Fruit fly (Drosophila melanogaster): ENCODE measurements around the gene Edg84A.

Gene Edg84A

DNA sequence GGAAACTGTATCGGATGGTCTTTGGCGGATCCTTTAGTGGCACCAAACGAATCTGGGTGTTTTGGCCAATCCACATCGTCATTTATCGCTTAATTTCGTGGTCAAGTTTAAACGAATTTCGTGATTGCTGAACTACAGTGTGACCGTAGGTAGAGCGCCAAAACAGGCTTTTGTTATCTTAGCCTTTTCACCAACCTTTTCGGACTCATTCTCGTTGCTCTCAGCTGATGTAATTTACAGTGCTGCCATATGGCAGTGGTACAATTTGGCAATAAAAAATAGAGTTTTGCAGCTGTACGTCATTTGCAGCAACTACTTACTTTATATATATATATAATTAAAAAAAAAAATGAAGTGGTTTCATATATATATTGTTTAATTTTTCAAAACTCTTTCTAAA is 24.3 kb upstream of the Edg84A start, which contains the start of gene agt (continued):
- no peak for TF ChIP-seq CG13775 (GFP tag; optimal IDR thresholded peaks at IDR 0.05)
- TF ChIP-seq CG10959 (GFP tag; IDR thresholded peaks at IDR 0.05): no peak
- TF ChIP-seq Hr78 (GFP tag; optimal IDR thresholded peaks at IDR 0.05): no peak

DNA sequence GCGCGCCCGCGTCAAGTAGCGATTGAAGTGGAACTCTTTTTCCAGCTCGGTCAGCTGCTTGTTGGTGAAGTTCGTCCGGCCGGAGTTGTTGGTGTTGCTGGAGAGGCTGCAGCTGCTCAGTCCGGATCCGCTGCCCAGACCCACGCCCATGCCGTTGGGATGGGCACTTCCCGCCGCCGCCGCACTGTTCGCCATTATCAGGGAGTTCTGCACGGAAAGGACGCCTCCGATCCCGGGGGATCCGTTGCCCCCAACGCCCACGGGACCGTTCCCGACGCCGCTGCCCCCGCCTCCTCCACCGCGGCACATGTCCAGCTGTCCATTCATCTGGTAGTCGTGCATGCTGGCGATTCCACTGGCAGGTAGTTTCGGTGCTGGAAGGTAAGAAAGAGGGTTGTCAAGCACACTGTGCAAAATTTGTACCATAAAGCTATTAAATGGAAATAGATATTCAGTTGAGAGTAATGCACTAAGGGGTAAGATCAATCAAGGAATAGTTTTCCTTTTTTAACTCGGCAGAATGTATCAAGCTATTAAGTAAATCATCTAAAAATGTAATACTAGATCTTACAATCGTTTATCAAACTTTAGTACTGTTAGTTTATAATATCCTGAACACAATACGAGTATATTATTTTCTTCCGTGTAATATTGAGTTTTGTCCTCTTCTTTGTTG is 21.5 kb upstream of the Edg84A start:
- TF ChIP-seq bcd (GFP tag; optimal IDR thresholded peaks at IDR 0.05): no peak
- TF ChIP-seq slou (GFP tag; optimal IDR thresholded peaks at IDR 0.05): no peak
- TF ChIP-seq cg (GFP tag; optimal IDR thresholded peaks at IDR 0.05): no peak
- no peak for TF ChIP-seq Ets65A (GFP tag)
- TF ChIP-seq hkb (optimal IDR thresholded peaks at IDR 0.05): no peak
- no peak for TF ChIP-seq hkb (GFP tag; IDR thresholded peaks at IDR 0.05)
- TF ChIP-seq schlank (tag; optimal IDR thresholded peaks at IDR 0.05): no peak
- TF ChIP-seq CG14014 (GFP tag; IDR thresholded peaks at IDR 0.05): no peak
- TF ChIP-seq Hr51 (GFP tag; optimal IDR thresholded peaks at IDR 0.05): no peak
- no peak for TF ChIP-seq seq (GFP tag; IDR thresholded peaks at IDR 0.05)
- TF ChIP-seq CG9817 (tag; optimal IDR thresholded peaks at IDR 0.05): no peak
- no peak for TF ChIP-seq wek (GFP tag; optimal IDR thresholded peaks at IDR 0.05)
- peak in 1 of 2 experiments; percentile 46 for TF ChIP-seq tll (GFP tag; optimal IDR thresholded peaks at IDR 0.05)
- peak; percentile 10 for TF ChIP-seq fd102C (GFP tag; optimal IDR thresholded peaks at IDR 0.05)
- no peak for TF ChIP-seq kay (GFP tag; optimal IDR thresholded peaks at IDR 0.05)
- TF ChIP-seq ara (GFP tag; IDR thresholded peaks at IDR 0.05): no peak
- no peak for TF ChIP-seq bsh (GFP tag; optimal IDR thresholded peaks at IDR 0.05)
- no peak for TF ChIP-seq CG30431 (GFP tag; optimal IDR thresholded peaks at IDR 0.05)
- TF ChIP-seq insv (GFP tag; optimal IDR thresholded peaks at IDR 0.05): no peak
- TF ChIP-seq CG8765 (GFP tag; IDR thresholded peaks at IDR 0.05): no peak
- no peak for TF ChIP-seq az2 (GFP tag; optimal IDR thresholded peaks at IDR 0.05)
- no peak for TF ChIP-seq tx (GFP tag; optimal IDR thresholded peaks at IDR 0.05)
- no peak for TF ChIP-seq CG6254 (GFP tag; optimal IDR thresholded peaks at IDR 0.05)
- TF ChIP-seq CkIIα-i1 (GFP tag; IDR thresholded peaks at IDR 0.05): no peak
- TF ChIP-seq Hsf (GFP tag; optimal IDR thresholded peaks at IDR 0.05): no peak
- no peak for TF ChIP-seq PHDP (tag; optimal IDR thresholded peaks at IDR 0.05)
- no peak for TF ChIP-seq CG34376 (GFP tag; optimal IDR thresholded peaks at IDR 0.05)
- peak; percentile 14 for TF ChIP-seq trem (tag; optimal IDR thresholded peaks at IDR 0.05)
- TF ChIP-seq CG43689 (GFP tag; IDR thresholded peaks at IDR 0.05): no peak
- no peak for TF ChIP-seq CG16779 (GFP tag; IDR thresholded peaks at IDR 0.05)
- no peak for TF ChIP-seq emc (GFP tag; optimal IDR thresholded peaks at IDR 0.05)
- TF ChIP-seq CG8924 (tag; optimal IDR thresholded peaks at IDR 0.05): peak; percentile 13
- no peak for TF ChIP-seq gcm (GFP tag; optimal IDR thresholded peaks at IDR 0.05)
- no peak for TF ChIP-seq sna (GFP tag; IDR thresholded peaks at IDR 0.05; ENCODE audit: partially characterized antibody)
- peak; percentile 35 for TF ChIP-seq CG9727 (GFP tag; optimal IDR thresholded peaks at IDR 0.05)
- no peak for TF ChIP-seq peb (GFP tag; IDR thresholded peaks at IDR 0.05)
- TF ChIP-seq zfh1 (GFP tag; IDR thresholded peaks at IDR 0.05): no peak
- TF ChIP-seq Sin3A (optimal IDR thresholded peaks at IDR 0.05): no peak
- no peak for TF ChIP-seq Jarid2 (GFP tag; optimal IDR thresholded peaks at IDR 0.05)
- peak in 1 of 2 experiments; percentile 14 for TF ChIP-seq chif (GFP tag; optimal IDR thresholded peaks at IDR 0.05)
- no peak for TF ChIP-seq Opbp (GFP tag; IDR thresholded peaks at IDR 0.05; ENCODE audit: partially characterized antibody)
- TF ChIP-seq CG18476 (GFP tag; optimal IDR thresholded peaks at IDR 0.05): no peak
- peak; percentile 62 for TF ChIP-seq Med (GFP tag)
- TF ChIP-seq usp (GFP tag; optimal IDR thresholded peaks at IDR 0.05): no peak
- no peak for TF ChIP-seq CG13287 (GFP tag; IDR thresholded peaks at IDR 0.05; ENCODE audit: partially characterized antibody)
- TF ChIP-seq zf30C (GFP tag; optimal IDR thresholded peaks at IDR 0.05): peak; percentile 91

Measured in whole organism, embryonic.